Worm (Caenorhabditis elegans) whole organism, L2 larva: ENCODE results near the gene mev-1.

Source experiments
- C34F6.9 ChIP-seq: fragments of 150-350 bp; optimal IDR thresholded peaks from 2 replicates; lab custom pipeline; 2014; ENCODE audit warnings: missing biosample characterization, missing genetic modification characterization
- F13H6.1 ChIP-seq: sonication (generic microtip); optimal IDR thresholded peaks from 2 replicates; lab custom pipeline; 2016; ENCODE audit warnings: missing genetic modification characterization, missing compliant biosample characterization
- R02D3.7 ChIP-seq: fragments of 150-350 bp; optimal IDR thresholded peaks from 2 replicates; lab custom pipeline; 2014; ENCODE audit warnings: missing biosample characterization, missing genetic modification characterization
- Y55F3AM.14 ChIP-seq: fragments of 200-800 bp; sonication (Bioruptor generic); optimal IDR thresholded peaks from 2 replicates; lab custom pipeline; 2018; ENCODE audit warnings: mild to moderate bottlenecking, missing genetic modification characterization, missing compliant biosample characterization
- aly-2 ChIP-seq: fragments of 150-350 bp; optimal IDR thresholded peaks from 2 replicates; lab custom pipeline; 2014; ENCODE audit warnings: missing biosample characterization, missing genetic modification characterization
- ama-1 ChIP-seq: fragments of 150-350 bp; optimal IDR thresholded peaks from 2 replicates; lab custom pipeline; 2018; ENCODE audit warnings: inconsistent platforms
- blmp-1 ChIP-seq: sonication (generic microtip); optimal IDR thresholded peaks from 2 replicates; lab custom pipeline; 2017; ENCODE audit warnings: missing genetic modification characterization, mild to moderate bottlenecking, missing compliant biosample characterization, antibody characterized with exemption, moderate library complexity; ENCODE audit not compliant: insufficient read depth
- ceh-16 ChIP-seq: fragments of 150-350 bp; optimal IDR thresholded peaks from 2 replicates; lab custom pipeline; 2014; ENCODE audit warnings: missing biosample characterization, missing genetic modification characterization
- ceh-82 ChIP-seq: fragments of 150-350 bp; optimal IDR thresholded peaks from 2 replicates; lab custom pipeline; 2014; ENCODE audit warnings: missing biosample characterization, missing genetic modification characterization
- crh-2 ChIP-seq: sonication (generic microtip); optimal IDR thresholded peaks from 2 replicates; lab custom pipeline; 2017; ENCODE audit warnings: missing biosample characterization, missing genetic modification characterization
- dmd-4 ChIP-seq: sonication (generic microtip); optimal IDR thresholded peaks from 2 replicates; lab custom pipeline; 2017; ENCODE audit warnings: missing biosample characterization, missing genetic modification characterization
- elt-1 ChIP-seq: fragments of 150-350 bp; optimal IDR thresholded peaks from 2 replicates; lab custom pipeline; 2014; ENCODE audit warnings: missing biosample characterization, missing genetic modification characterization
- elt-3 ChIP-seq: sonication (generic microtip); optimal IDR thresholded peaks from 2 replicates; lab custom pipeline; 2017; ENCODE audit warnings: missing biosample characterization, missing genetic modification characterization
- lin-11 ChIP-seq: fragments of 150-350 bp; sonication (generic microtip); optimal IDR thresholded peaks from 2 replicates; lab custom pipeline; 2014; ENCODE audit warnings: missing biosample characterization, missing genetic modification characterization, inconsistent platforms, mixed read lengths
- lin-13 ChIP-seq: fragments of 150-350 bp; optimal IDR thresholded peaks from 2 replicates; lab custom pipeline; 2014; ENCODE audit warnings: missing biosample characterization, missing genetic modification reagents, missing genetic modification characterization
- lsy-2 ChIP-seq, 2 experiments: fragments of 150-350 bp in 1 of 2; sonication (generic microtip) in 1 of 2; optimal IDR thresholded peaks; 2 replicates each; lab custom pipeline; 2014 to 2017; ENCODE audit warnings: missing biosample characterization in 2 of 2, missing genetic modification characterization in 2 of 2
- mab-5 ChIP-seq: fragments of 150-350 bp; optimal IDR thresholded peaks from 2 replicates; lab custom pipeline; 2014; ENCODE audit warnings: missing biosample characterization, missing genetic modification characterization
- mbf-1 ChIP-seq: sonication (generic microtip); optimal IDR thresholded peaks from 2 replicates; lab custom pipeline; 2017; ENCODE audit warnings: missing biosample characterization, missing genetic modification characterization
- mdl-1 ChIP-seq, 2 experiments: fragments of 150-350 bp in 1 of 2; sonication (generic microtip) in 1 of 2; optimal IDR thresholded peaks; 2 replicates each; lab custom pipeline; 2017; ENCODE audit warnings: missing biosample characterization in 2 of 2, missing genetic modification characterization in 2 of 2
- nhr-10 ChIP-seq: sonication (generic microtip); optimal IDR thresholded peaks from 2 replicates; lab custom pipeline; 2017; ENCODE audit warnings: missing biosample characterization, missing genetic modification characterization
- nhr-11 ChIP-seq: fragments of 150-350 bp; optimal IDR thresholded peaks from 2 replicates; lab custom pipeline; 2014; ENCODE audit warnings: missing biosample characterization, missing genetic modification characterization
- nhr-12 ChIP-seq: fragments of 150-350 bp; optimal IDR thresholded peaks from 2 replicates; lab custom pipeline; 2014; ENCODE audit warnings: missing biosample characterization, missing genetic modification characterization
- nhr-237 ChIP-seq: fragments of 150-350 bp; optimal IDR thresholded peaks from 2 replicates; lab custom pipeline; 2014; ENCODE audit warnings: missing biosample characterization, missing genetic modification characterization
- nhr-77 ChIP-seq: fragments of 150-350 bp; optimal IDR thresholded peaks from 2 replicates; lab custom pipeline; 2014; ENCODE audit warnings: missing biosample characterization, missing genetic modification characterization
- peb-1 ChIP-seq: fragments of 150-350 bp; optimal IDR thresholded peaks from 2 replicates; lab custom pipeline; 2014; ENCODE audit warnings: missing biosample characterization, missing genetic modification characterization
- skn-1 ChIP-seq: sonication (generic microtip); optimal IDR thresholded peaks from 2 replicates; lab custom pipeline; 2017; ENCODE audit warnings: missing biosample characterization, missing genetic modification characterization
- sma-9 ChIP-seq, 2 experiments: fragments of 150-350 bp in 1 of 2; sonication (generic microtip) in 1 of 2; optimal IDR thresholded peaks; 2 replicates each; lab custom pipeline; 2014 to 2016; ENCODE audit warnings: missing genetic modification characterization in 2 of 2, mild to moderate bottlenecking in 1 of 2, missing biosample characterization in 1 of 2, missing compliant biosample characterization in 1 of 2, missing genetic modification reagents in 1 of 2, moderate library complexity in 1 of 2
- snpc-4 ChIP-seq: fragments of 150-350 bp; optimal IDR thresholded peaks from 2 replicates; lab custom pipeline; 2014; ENCODE audit warnings: missing biosample characterization, missing genetic modification characterization
- unc-39 ChIP-seq: fragments of 150-350 bp; optimal IDR thresholded peaks from 2 replicates; lab custom pipeline; 2014; ENCODE audit warnings: missing biosample characterization, missing genetic modification characterization
- unc-55 ChIP-seq: fragments of 150-350 bp; sonication (generic microtip); optimal IDR thresholded peaks from 3 replicates; lab custom pipeline; 2014; ENCODE audit warnings: missing biosample characterization, missing genetic modification reagents, missing genetic modification characterization
- unc-62 ChIP-seq: fragments of 150-350 bp; optimal IDR thresholded peaks from 2 replicates; lab custom pipeline; 2014; ENCODE audit warnings: missing biosample characterization, missing genetic modification reagents, missing genetic modification characterization
- zag-1 ChIP-seq: fragments of 150-350 bp; optimal IDR thresholded peaks from 2 replicates; lab custom pipeline; 2014; ENCODE audit warnings: missing biosample characterization, missing genetic modification characterization
- ztf-1 ChIP-seq: fragments of 200-800 bp; sonication (Bioruptor generic); conservative IDR thresholded peaks from 2 replicates; pipeline ENCODE4 v1.3.6; 2022; ENCODE audit warnings: missing genetic modification characterization, missing compliant biosample characterization

The mev-1 gene

DNA sequence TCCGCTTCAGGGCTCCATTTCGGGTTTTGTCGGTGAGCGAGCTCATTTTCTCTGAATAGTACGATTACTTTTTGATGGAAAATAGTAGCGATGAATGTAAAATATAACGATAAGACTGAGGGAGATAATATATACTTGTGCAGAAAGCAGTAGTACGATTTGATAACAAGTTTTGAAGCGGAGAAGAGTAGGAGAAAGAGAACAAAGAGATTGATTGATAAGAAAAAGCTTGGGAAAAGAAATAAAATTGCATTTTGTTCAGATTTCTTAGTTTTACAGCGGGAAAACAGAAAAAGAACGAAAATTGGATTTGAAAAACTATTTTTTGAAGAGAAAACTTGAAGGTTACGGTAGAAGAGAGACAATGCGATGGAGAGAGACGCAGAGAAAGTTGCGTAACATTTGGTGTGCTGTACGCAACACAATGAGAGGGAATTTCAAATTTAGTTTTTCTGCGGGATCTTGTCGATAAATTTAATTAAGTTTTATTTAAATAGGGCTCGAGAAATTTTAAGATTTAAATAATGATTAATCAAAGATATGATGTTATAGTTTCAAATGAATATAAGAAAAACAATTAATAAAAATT is 23.6 kb downstream of the mev-1 start, which contains the start of gene umps-1 (continued):
- peak; percentile 93 to 99 for TF ChIP-seq lsy-2 (tag; optimal IDR thresholded peaks at IDR 0.05; lab: Kevin White, UChicago)
- TF ChIP-seq elt-3 (tag; lab: Kevin White, UChicago), result no peak
- TF ChIP-seq peb-1 (tag; lab: Kevin White, UChicago), result no peak
- TF ChIP-seq nhr-12 (tag; lab: Kevin White, UChicago), result no peak

DNA sequence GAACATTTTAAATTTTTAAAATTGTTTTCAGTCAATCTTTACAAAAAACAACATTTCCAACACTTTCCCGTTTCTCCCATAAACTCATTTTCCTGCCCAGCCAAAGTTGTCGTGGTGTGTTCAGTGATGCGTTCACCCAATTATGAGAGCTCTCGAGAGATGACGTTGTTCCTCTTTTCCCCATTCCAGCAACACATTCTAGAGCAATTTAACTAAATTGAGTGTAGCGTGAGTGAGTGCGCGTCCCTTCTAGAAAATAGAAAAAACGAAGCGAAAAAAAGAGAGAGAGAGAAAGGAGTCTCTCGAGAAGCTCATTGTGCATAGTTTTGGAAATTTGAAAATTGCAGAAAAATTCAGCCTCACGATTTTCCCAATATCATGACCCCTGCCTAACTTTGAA is 24.7 kb downstream of the mev-1 start:
- TF ChIP-seq nhr-11 (tag; lab: Kevin White, UChicago) (no peak), unc-62 (GFP tag; lab: Kevin White, UChicago) (no peak), R02D3.7 (tag; lab: Kevin White, UChicago) (no peak), peb-1 (tag; lab: Kevin White, UChicago) (no peak), C34F6.9 (peak; percentile 31), nhr-12 (tag; lab: Kevin White, UChicago) (no peak), blmp-1 (tag; lab: Kevin White, UChicago) (no peak), crh-2 (peak; percentile 6), lin-13 (GFP tag; lab: Kevin White, UChicago) (no peak), F13H6.1 (no peak), ceh-16 (tag; lab: Kevin White, UChicago) (no peak), ztf-1 (GFP tag; lab: Robert Waterston, UW) (no peak)

DNA sequence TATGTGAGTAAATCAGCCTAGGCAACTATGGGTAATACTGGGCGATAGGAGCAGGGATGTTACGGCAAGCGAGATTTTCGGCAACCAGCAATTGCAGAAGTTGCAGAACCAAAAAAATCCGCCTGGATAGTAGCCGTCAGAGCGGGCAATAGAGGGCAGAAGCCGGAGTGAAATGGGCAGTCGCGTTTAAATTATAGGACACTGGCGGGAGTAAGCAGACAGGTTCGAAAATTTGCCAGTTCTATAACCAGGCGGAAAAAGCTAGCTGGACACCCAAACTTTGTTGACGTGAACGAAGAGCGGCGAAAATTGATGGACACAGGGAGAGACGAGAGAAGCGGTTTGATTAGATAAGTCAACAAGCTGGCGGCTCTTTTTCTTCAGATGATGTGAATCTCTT is 25.8 kb downstream of the mev-1 start:
- TF ChIP-seq dmd-4 (no peak), unc-55 (GFP tag; lab: Kevin White, UChicago) (no peak), zag-1 (tag; lab: Kevin White, UChicago) (no peak)

DNA sequence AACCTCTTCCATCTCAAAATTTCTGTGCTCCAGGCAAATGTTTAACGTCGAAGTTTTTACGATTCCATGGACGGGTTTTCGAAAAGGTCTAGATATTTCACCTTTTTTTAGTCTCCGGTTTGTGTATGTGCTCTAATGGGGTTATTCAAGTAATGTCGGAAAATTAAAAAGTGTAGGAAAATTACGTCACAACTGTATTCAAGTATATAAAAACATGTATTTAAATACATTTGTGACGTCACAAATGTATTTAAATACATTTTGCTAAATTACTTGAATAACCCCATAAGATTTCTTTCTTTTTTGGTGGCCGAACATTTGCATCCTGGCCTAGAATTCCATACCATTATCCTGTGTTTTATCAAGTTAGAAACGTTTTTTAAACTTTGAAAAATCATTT is 27.4 kb downstream of the mev-1 start:
- TF ChIP-seq elt-3 (tag; lab: Kevin White, UChicago), result no peak
- no peak for TF ChIP-seq lin-11
- no peak for TF ChIP-seq skn-1 (tag; lab: Kevin White, UChicago)
- no peak for TF ChIP-seq aly-2 (tag; lab: Kevin White, UChicago)
- no peak for TF ChIP-seq nhr-237 (tag; lab: Kevin White, UChicago)
- no peak for TF ChIP-seq unc-39 (tag; lab: Kevin White, UChicago)
- TF ChIP-seq ceh-82 (tag; lab: Kevin White, UChicago), result no peak
- TF ChIP-seq elt-1 (tag; lab: Kevin White, UChicago), result no peak
- TF ChIP-seq dmd-4, result no peak
- no peak for TF ChIP-seq Y55F3AM.14 (GFP tag; lab: Kevin White, UChicago)
- no peak for TF ChIP-seq snpc-4 (tag; lab: Kevin White, UChicago)
- TF ChIP-seq zag-1 (tag; lab: Kevin White, UChicago), result no peak
- no peak for TF ChIP-seq nhr-12 (tag; lab: Kevin White, UChicago)
- TF ChIP-seq nhr-77, result no peak
- no peak for TF ChIP-seq unc-55 (GFP tag; lab: Kevin White, UChicago)
- TF ChIP-seq ztf-1 (GFP tag; lab: Robert Waterston, UW), result no peak
- TF ChIP-seq ceh-16 (tag; lab: Kevin White, UChicago), result no peak
- TF ChIP-seq nhr-11 (tag; lab: Kevin White, UChicago), result no peak
- TF ChIP-seq lin-13 (GFP tag; lab: Kevin White, UChicago), result no peak
- TF ChIP-seq ama-1, result no peak
- TF ChIP-seq, all 48 proteins: peak for 0

DNA sequence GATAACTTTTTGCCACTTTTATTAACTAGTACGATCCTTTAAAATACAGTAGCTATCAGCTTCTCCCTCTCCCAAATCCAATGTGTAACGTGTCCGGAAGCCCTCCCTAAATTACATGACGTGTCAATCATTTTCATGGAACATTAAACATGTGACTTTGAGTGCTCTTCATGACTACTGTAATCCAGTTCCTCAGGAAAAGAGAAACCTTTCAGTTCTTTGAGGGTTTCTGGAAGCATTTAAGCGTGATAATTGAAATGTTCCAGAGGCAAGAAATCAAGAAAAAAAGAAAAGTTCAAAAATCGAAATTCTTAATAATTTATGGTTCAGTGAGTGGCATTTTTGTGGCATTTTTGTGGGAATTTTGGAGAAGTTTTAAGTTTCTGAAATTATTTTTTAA is 28.8 kb downstream of the mev-1 start:
- TF ChIP-seq lsy-2 (tag; optimal IDR thresholded peaks at IDR 0.05; lab: Kevin White, UChicago) (peak in 1 of 2 experiments; percentile 47), C34F6.9 (no peak), ztf-1 (GFP tag; lab: Robert Waterston, UW) (no peak)
- TF ChIP-seq, all 48 proteins: peak for 1

DNA sequence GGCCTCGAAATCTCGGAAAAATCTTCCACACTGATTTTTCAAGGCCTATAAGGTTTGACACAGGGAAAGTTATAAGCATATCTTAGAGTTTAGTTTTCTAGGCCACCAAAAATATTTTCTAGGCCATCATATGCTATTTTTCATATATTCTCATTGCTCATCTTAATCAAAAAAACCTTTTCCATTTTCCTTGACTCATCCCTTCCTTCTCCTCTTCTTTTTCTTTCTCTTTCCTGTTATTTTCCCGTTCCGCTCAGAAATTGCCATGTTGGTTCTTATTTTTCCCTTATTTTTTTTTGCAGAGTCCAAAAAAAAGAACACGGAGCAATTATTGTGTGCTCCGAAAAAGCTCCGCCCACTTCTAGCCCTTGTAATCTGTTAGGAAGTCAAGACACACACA is 30.6 kb downstream of the mev-1 start, which contains the start of gene tbc-8:
Gene tbc-8 (plus strand): TSS at position 301 of the 400 bp plus-strand sequence.
- no peak for TF ChIP-seq lin-13 (GFP tag; lab: Kevin White, UChicago)
- TF ChIP-seq F13H6.1, result no peak
- no peak for TF ChIP-seq nhr-77
- no peak for TF ChIP-seq ceh-82 (tag; lab: Kevin White, UChicago)
- no peak for TF ChIP-seq sma-9 (GFP tag; optimal IDR thresholded peaks at IDR 0.05; lab: Kevin White, UChicago)
- no peak for TF ChIP-seq sma-9 (tag; optimal IDR thresholded peaks at IDR 0.05; lab: Kevin White, UChicago)
- TF ChIP-seq elt-1 (tag; lab: Kevin White, UChicago), result no peak
- TF ChIP-seq mab-5 (tag; lab: Kevin White, UChicago), result no peak
- no peak for TF ChIP-seq lsy-2 (tag; optimal IDR thresholded peaks at IDR 0.05; lab: Kevin White, UChicago)
- no peak for TF ChIP-seq dmd-4
- TF ChIP-seq lin-11, result no peak
- no peak for TF ChIP-seq mbf-1 (tag; lab: Kevin White, UChicago)
- no peak for TF ChIP-seq elt-3 (tag; lab: Kevin White, UChicago)
- TF ChIP-seq mdl-1 (tag; optimal IDR thresholded peaks at IDR 0.05; lab: Kevin White, UChicago), result no peak
- TF ChIP-seq peb-1 (tag; lab: Kevin White, UChicago), result no peak
- no peak for TF ChIP-seq nhr-10 (tag; lab: Kevin White, UChicago)
- no peak for TF ChIP-seq Y55F3AM.14 (GFP tag; lab: Kevin White, UChicago)
